Worm (Caenorhabditis elegans): ENCODE results near the gene W08E12.7.
"Not testable (repeated sequence)": the region's sequence is repeated elsewhere in the genome, so short reads cannot be mapped to it uniquely, and the experiment has no call there.

ce11 chrIV:3303690-3304089, 8.8 kb downstream of the W08E12.7 start, which contains the start of gene idpp-12:
- TF ChIP-seq mxl-1, hlh-12 (tag; optimal IDR thresholded peaks at IDR 0.05): not testable (repeated sequence)

Data from whole organism, young adult.